Worm (Caenorhabditis elegans) whole organism, L3 larva: ENCODE results near the gene mapk-15.

Experiments used
- R02D3.7 ChIP-seq: fragments of 150-350 bp; optimal IDR thresholded peaks from 2 replicates; lab custom pipeline; 2014; ENCODE audit warnings: missing biosample characterization, missing genetic modification characterization
- egl-27 ChIP-seq: sonication (generic microtip); optimal IDR thresholded peaks from 4 replicates; lab custom pipeline; 2017; ENCODE audit warnings: missing biosample characterization, missing genetic modification reagents, missing genetic modification characterization
- elt-3 ChIP-seq, 3 experiments: fragments of 150-350 bp in 1 of 3; sonication (generic microtip) in 2 of 3; optimal IDR thresholded peaks; 2 replicates in 2 of 3; 4 replicates in 1 of 3; lab custom pipeline; 2014 to 2017; ENCODE audit warnings: missing biosample characterization in 3 of 3, missing genetic modification characterization in 3 of 3
- fkh-10 ChIP-seq: sonication (generic microtip); optimal IDR thresholded peaks from 2 replicates; lab custom pipeline; 2017; ENCODE audit warnings: missing biosample characterization, missing genetic modification reagents, missing genetic modification characterization
- fos-1 ChIP-seq: fragments of 150-350 bp; optimal IDR thresholded peaks from 2 replicates; lab custom pipeline; 2014; ENCODE audit warnings: missing biosample characterization, missing genetic modification characterization
- mdl-1 ChIP-seq: fragments of 150-350 bp; optimal IDR thresholded peaks from 2 replicates; lab custom pipeline; 2014; ENCODE audit warnings: missing biosample characterization, missing genetic modification characterization
- tbx-2 ChIP-seq: sonication (generic microtip); optimal IDR thresholded peaks from 2 replicates; lab custom pipeline; 2016; ENCODE audit warnings: mild to moderate bottlenecking, missing genetic modification characterization, missing compliant biosample characterization
- unc-62 ChIP-seq: fragments of 150-350 bp; sonication (generic microtip); optimal IDR thresholded peaks from 4 replicates; lab custom pipeline; 2014; ENCODE audit warnings: missing biosample characterization, missing genetic modification reagents, missing genetic modification characterization
- ztf-11 ChIP-seq: fragments of 150-350 bp; optimal IDR thresholded peaks from 2 replicates; lab custom pipeline; 2014; ENCODE audit warnings: missing biosample characterization, missing genetic modification characterization

ce11 chrIII:6085311-6085710 is 17.7 kb downstream of the mapk-15 start:
- TF ChIP-seq unc-62 (GFP tag; lab: Kevin White, UChicago) (no peak), egl-27 (tag; lab: Kevin White, UChicago) (no peak), fkh-10 (no peak), ztf-11 (tag; lab: Kevin White, UChicago) (no peak), elt-3 (tag; optimal IDR thresholded peaks at IDR 0.05; lab: Kevin White, UChicago) (no peak), tbx-2 (no peak), R02D3.7 (tag; lab: Kevin White, UChicago) (no peak), mdl-1 (tag; lab: Kevin White, UChicago) (no peak), fos-1 (tag; lab: Kevin White, UChicago) (no peak)
